Fruit fly (Drosophila melanogaster) Kc167 (cell line): ENCODE data around the gene CG5906.

Source experiments
- Myc ChIP-seq: fragments of >200 bp; optimal IDR thresholded peaks from 2 replicates; lab custom pipeline; 2017; ENCODE audit warnings: missing external identifiers
- Sin3A ChIP-seq: fragments of >200 bp; optimal IDR thresholded peaks from 2 replicates; lab custom pipeline; 2018; ENCODE audit warnings: missing external identifiers
- h ChIP-seq: fragments of >200 bp; optimal IDR thresholded peaks from 3 replicates; lab custom pipeline; 2018; ENCODE audit warnings: missing external identifiers
- insv ChIP-seq: fragments of >200 bp; optimal IDR thresholded peaks from 3 replicates; lab custom pipeline; 2018; ENCODE audit warnings: missing external identifiers
- psq ChIP-seq: fragments of >200 bp; optimal IDR thresholded peaks from 2 replicates; lab custom pipeline; 2017; ENCODE audit warnings: missing external identifiers
- ttk ChIP-seq: sonication (Bioruptor generic); optimal IDR thresholded peaks from 2 replicates; lab custom pipeline; 2017; ENCODE audit warnings: missing external identifiers

dm6 chr3L:11863587-11863986, 7.5 kb downstream of the CG5906 start:
- TF ChIP-seq psq (no peak), Sin3A (lab: Kevin White, UChicago) (no peak), ttk (lab: Kevin White, UChicago) (no peak), Myc (lab: Kevin White, UChicago) (no peak), h (lab: Kevin White, UChicago) (no peak), insv (lab: Kevin White, UChicago) (no peak)
